Worm (Caenorhabditis elegans): ENCODE results near the gene F40F8.11.

Gene F40F8.11

DNA sequence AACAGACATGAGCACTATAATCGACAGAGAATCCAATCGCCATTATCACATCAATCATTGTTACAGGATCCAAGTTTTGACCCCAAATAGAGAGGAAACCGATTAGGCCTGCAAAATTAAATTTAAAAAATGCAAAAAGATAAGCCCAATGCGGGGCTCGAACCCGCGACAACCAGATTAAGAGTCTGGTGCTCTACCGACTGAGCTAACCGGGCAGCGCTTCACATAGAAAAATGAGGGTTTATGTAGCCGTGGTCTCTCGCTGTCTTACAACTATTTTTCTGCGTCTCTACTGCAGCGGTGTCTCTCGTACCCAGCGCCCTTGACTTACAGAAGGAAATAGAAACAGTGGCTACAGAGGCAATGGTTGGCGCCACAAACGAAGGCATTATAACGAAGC, 25.3 kb upstream of the F40F8.11 start (continued):
- TF ChIP-seq somi-1 (GFP tag; optimal IDR thresholded peaks at IDR 0.05) (no peak), sptf-2 (GFP tag; optimal IDR thresholded peaks at IDR 0.05) (no peak), D2030.7 (GFP tag; IDR thresholded peaks at IDR 0.05) (peak; percentile 59; the same call in 1 of the 2 replicates), rec-8 (tag; optimal IDR thresholded peaks at IDR 0.05) (peak in 1 of 2 experiments; percentile 54), hsf-1 (GFP tag; IDR thresholded peaks at IDR 0.05) (no peak), F49E8.2 (tag; optimal IDR thresholded peaks at IDR 0.05; ENCODE audit: insufficient read depth) (peak; percentile 32), mcd-1 (GFP tag; IDR thresholded peaks at IDR 0.05) (peak; percentile 69), madf-8 (GFP tag; conservative IDR thresholded peaks at IDR 0.05) (peak; percentile 19; the same call in 1 of the 2 replicates), F57A8.1 (GFP tag; optimal IDR thresholded peaks at IDR 0.05) (no peak), nhr-179 (tag; optimal IDR thresholded peaks at IDR 0.05) (no peak), T26A5.8 (tag; optimal IDR thresholded peaks at IDR 0.05) (no peak)

DNA sequence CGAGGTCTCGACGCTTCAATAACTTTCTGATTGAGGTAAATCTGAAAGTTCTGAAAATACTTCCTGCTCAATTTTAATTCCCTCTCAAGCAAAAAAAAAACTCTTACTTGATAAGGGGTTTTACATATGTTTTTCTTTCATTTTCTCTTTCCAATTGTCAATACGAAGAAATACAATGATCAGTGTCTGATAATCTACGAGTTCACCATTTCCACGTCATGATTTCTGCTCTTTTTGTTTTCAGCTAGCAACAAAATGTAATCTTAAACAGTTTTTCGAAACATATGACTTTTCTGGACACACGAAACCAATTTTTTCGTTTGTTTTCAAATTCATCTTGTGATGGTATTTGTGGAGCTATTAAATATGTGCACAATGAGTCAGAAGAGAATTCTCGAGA, 23.8 kb upstream of the F40F8.11 start:
- TF ChIP-seq attf-5 (GFP tag; optimal IDR thresholded peaks at IDR 0.05) (no peak), bed-1 (GFP tag; IDR thresholded peaks at IDR 0.05) (no peak), xnd-1 (tag; optimal IDR thresholded peaks at IDR 0.05) (no peak)

DNA sequence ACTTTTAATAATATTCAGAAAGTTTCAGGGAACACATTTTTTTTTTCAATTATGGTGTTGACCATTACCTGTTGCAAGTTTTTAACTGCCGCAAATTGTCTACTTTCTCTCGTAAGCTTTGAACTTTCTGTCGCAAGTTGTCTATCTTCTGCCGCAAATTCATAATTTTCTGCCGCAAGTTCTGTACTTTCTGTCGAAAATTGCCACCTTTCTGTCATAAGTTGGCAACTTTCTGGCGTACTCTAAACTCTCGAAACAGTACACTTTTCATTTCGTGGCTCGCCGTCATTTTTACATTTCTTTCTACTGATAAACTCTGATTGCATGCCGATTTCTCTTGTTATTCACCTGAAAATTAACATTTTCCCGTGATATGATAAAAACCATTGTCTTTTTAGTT, 23.0 kb upstream of the F40F8.11 start:
- TF ChIP-seq ccch-3 (GFP tag; optimal IDR thresholded peaks at IDR 0.05): no peak

DNA sequence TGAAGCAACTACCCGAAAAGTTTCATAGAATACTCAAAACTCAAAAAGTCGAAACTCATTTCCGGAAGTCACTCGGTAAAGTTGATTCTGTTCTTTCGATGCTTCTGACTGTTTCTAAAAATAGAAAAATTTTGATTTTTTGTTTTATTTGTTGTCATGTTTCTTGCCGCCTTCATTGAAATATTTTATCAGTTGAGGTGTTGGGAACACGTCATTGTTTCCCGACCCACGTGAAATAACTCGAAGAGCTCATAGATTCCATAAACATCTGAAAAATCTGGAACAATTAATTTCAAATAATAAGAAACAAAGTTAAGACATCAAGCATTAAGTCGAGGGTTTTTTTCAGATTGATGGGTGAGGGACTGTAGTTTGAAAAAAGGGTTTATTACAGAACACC, 22.6 kb upstream of the F40F8.11 start:
- TF ChIP-seq nhr-90 (tag; optimal IDR thresholded peaks at IDR 0.05) (no peak), lin-26 (GFP tag; IDR thresholded peaks at IDR 0.05) (no peak), madf-3 (GFP tag; IDR thresholded peaks at IDR 0.05) (no peak), hsf-1 (GFP tag; IDR thresholded peaks at IDR 0.05) (no peak), nhr-27 (tag; optimal IDR thresholded peaks at IDR 0.05) (no peak), lin-35 (GFP tag; optimal IDR thresholded peaks at IDR 0.05) (no peak), F23B12.7 (tag; optimal IDR thresholded peaks at IDR 0.05; ENCODE audit: insufficient read depth) (no peak), ztf-26 (tag; optimal IDR thresholded peaks at IDR 0.05) (no peak), hrde-1 (tag; optimal IDR thresholded peaks at IDR 0.05; ENCODE audit: borderline replicate concordance) (no peak), hlh-26 (GFP tag; conservative IDR thresholded peaks at IDR 0.05) (no peak), bed-1 (GFP tag; IDR thresholded peaks at IDR 0.05) (no peak), gei-17 (GFP tag; optimal IDR thresholded peaks at IDR 0.05) (no peak)

DNA sequence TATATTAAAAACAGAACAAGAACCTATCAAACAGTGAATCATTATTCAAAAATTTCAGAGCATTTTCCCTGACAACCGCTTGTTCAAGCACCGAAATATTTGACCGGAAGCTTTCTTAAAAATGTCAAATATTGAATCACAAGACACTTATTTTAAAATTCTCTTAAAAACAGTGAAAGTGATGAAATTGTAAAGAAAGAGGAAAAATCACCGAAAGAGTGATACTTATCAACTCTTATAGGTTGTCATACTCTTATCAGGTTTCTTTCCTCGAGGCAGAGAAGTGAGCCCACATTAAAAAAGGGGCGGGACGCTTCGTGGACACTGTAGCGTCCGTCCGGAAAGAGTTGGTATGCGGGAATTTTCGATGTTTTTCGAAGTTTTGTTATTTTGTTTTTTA, 21.4 kb upstream of the F40F8.11 start:
- TF ChIP-seq snpc-3.4 (tag; optimal IDR thresholded peaks at IDR 0.05) (no peak), F52B5.7 (tag; optimal IDR thresholded peaks at IDR 0.05) (no peak), tlf-1 (GFP tag; optimal IDR thresholded peaks at IDR 0.05) (no peak), him-1 (tag; optimal IDR thresholded peaks at IDR 0.05) (no peak), pha-4 (tag; optimal IDR thresholded peaks at IDR 0.05) (no peak), cebp-1 (GFP tag; IDR thresholded peaks at IDR 0.05) (peak; percentile 33; the same call in 1 of the 2 replicates), cebp-1 (tag; optimal IDR thresholded peaks at IDR 0.05) (peak; percentile 56), nhr-90 (tag; optimal IDR thresholded peaks at IDR 0.05) (no peak), rcor-1 (GFP tag; IDR thresholded peaks at IDR 0.05) (no peak), egl-44 (GFP tag; IDR thresholded peaks at IDR 0.05) (no peak), ccch-3 (GFP tag; optimal IDR thresholded peaks at IDR 0.05) (no peak), tbp1 (GFP tag; optimal IDR thresholded peaks at IDR 0.05) (peak; percentile 19), hmg-20 (GFP tag; IDR thresholded peaks at IDR 0.05) (no peak), lin-40 (tag; optimal IDR thresholded peaks at IDR 0.05) (no peak), F23B12.7 (tag; optimal IDR thresholded peaks at IDR 0.05; ENCODE audit: insufficient read depth) (peak; percentile 46), nhr-80 (tag; optimal IDR thresholded peaks at IDR 0.05) (peak; percentile 74), F49E8.2 (tag; optimal IDR thresholded peaks at IDR 0.05; ENCODE audit: insufficient read depth) (no peak), B0336.3 (GFP tag; IDR thresholded peaks at IDR 0.05) (no peak), bed-2 (GFP tag; IDR thresholded peaks at IDR 0.05) (no peak), lin-26 (GFP tag; IDR thresholded peaks at IDR 0.05) (no peak), ztf-3 (GFP tag; optimal IDR thresholded peaks at IDR 0.05) (no peak), repo-1 (tag; optimal IDR thresholded peaks at IDR 0.05) (no peak)

All from whole organism, young adult.